Fruit fly (Drosophila melanogaster): ENCODE measurements around the gene BI-1.

Gene BI-1

dm6 chr3L:8299224-8300130, 9.3 kb downstream of the BI-1 start, which contains the start of the genes Arl5 and CG13671 (continued):
- TF ChIP-seq unc-4 (GFP tag; IDR thresholded peaks at IDR 0.05; ENCODE audit: partially characterized antibody) (peak; percentile 80), nom (GFP tag; optimal IDR thresholded peaks at IDR 0.05) (peak; percentile 1), CG4854 (GFP tag; optimal IDR thresholded peaks at IDR 0.05) (peak; percentile 61), CG12104 (GFP tag; optimal IDR thresholded peaks at IDR 0.05) (peak; percentile 39), Usf (GFP tag; optimal IDR thresholded peaks at IDR 0.05) (peak; percentile 19), CG30020 (tag; optimal IDR thresholded peaks at IDR 0.05) (peak; percentile 45), CG12236 (GFP tag; optimal IDR thresholded peaks at IDR 0.05) (peak; percentile 5), bcd (GFP tag; optimal IDR thresholded peaks at IDR 0.05) (peak; percentile 78), CG6854 (GFP tag; optimal IDR thresholded peaks at IDR 0.05) (no peak), CG3847 (GFP tag; IDR thresholded peaks at IDR 0.05) (peak; percentile 75), Hr39 (optimal IDR thresholded peaks at IDR 0.05) (no peak), Taf1 (GFP tag; IDR thresholded peaks at IDR 0.05) (peak; percentile 68), CG10147 (GFP tag; optimal IDR thresholded peaks at IDR 0.05) (peak; percentile 63), Oaz (GFP tag; IDR thresholded peaks at IDR 0.05) (0 out of 2 replicates have a peak, but pooled peaks have one; percentile 30), odd (GFP tag; optimal IDR thresholded peaks at IDR 0.05) (no peak), TFAM (GFP tag; optimal IDR thresholded peaks at IDR 0.05) (no peak), sima (GFP tag; optimal IDR thresholded peaks at IDR 0.05) (no peak), C15 (GFP tag; IDR thresholded peaks at IDR 0.05) (peak; percentile 64; the same call in 1 of the 3 replicates), pfk (GFP tag; optimal IDR thresholded peaks at IDR 0.05) (no peak), zfh2 (GFP tag; optimal IDR thresholded peaks at IDR 0.05) (peak; percentile 80), ase (GFP tag; IDR thresholded peaks at IDR 0.05) (peak; percentile 75), CG5953 (GFP tag; IDR thresholded peaks at IDR 0.05) (no peak), Hey (tag; optimal IDR thresholded peaks at IDR 0.05) (no peak), Antp (GFP tag; optimal IDR thresholded peaks at IDR 0.05) (peak; percentile 61), CG11247 (GFP tag; IDR thresholded peaks at IDR 0.05) (peak; percentile 88), ems (GFP tag; optimal IDR thresholded peaks at IDR 0.05) (peak; percentile 53), Ptx1 (GFP tag; IDR thresholded peaks at IDR 0.05) (peak; percentile 91), CG6654 (GFP tag; optimal IDR thresholded peaks at IDR 0.05) (no peak), sna (GFP tag; IDR thresholded peaks at IDR 0.05; ENCODE audit: partially characterized antibody) (peak; percentile 72; the same call in 1 of the 2 replicates), tio (GFP tag; optimal IDR thresholded peaks at IDR 0.05) (no peak), bab2 (GFP tag; optimal IDR thresholded peaks at IDR 0.05) (peak; percentile 60), CG5245 (GFP tag; optimal IDR thresholded peaks at IDR 0.05) (peak; percentile 76), CG8944 (GFP tag; optimal IDR thresholded peaks at IDR 0.05) (peak; percentile 39), fu2 (GFP tag; optimal IDR thresholded peaks at IDR 0.05) (peak; percentile 14), CG14667 (GFP tag; IDR thresholded peaks at IDR 0.05) (peak; percentile 63), tll (GFP tag; optimal IDR thresholded peaks at IDR 0.05) (peak in 1 of 2 experiments; percentile 35), CG11560 (tag; IDR thresholded peaks at IDR 0.05) (no peak), pros (GFP tag; optimal IDR thresholded peaks at IDR 0.05) (no peak), HmgZ (tag; optimal IDR thresholded peaks at IDR 0.05) (peak; percentile 62), pan (optimal IDR thresholded peaks at IDR 0.05) (no peak), pan (GFP tag; optimal IDR thresholded peaks at IDR 0.05 in 1 of 2, IDR thresholded peaks at IDR 0.05 in 1 of 2) (peak in 1 of 2 experiments; percentile 81), CG11504 (tag; optimal IDR thresholded peaks at IDR 0.05) (no peak), Doc3 (GFP tag; IDR thresholded peaks at IDR 0.05; ENCODE audit: partially characterized antibody) (peak; percentile 83), Bgb (GFP tag; IDR thresholded peaks at IDR 0.05; ENCODE audit: partially characterized antibody) (peak; percentile 67), CG17359 (tag; optimal IDR thresholded peaks at IDR 0.05) (peak; percentile 77), gro (GFP tag; optimal IDR thresholded peaks at IDR 0.05) (peak; percentile 27), sob (GFP tag; IDR thresholded peaks at IDR 0.05) (peak; percentile 91), Elba2 (GFP tag; optimal IDR thresholded peaks at IDR 0.05) (peak; percentile 54), CG4282 (GFP tag; optimal IDR thresholded peaks at IDR 0.05) (peak; percentile 46)
